Fruit fly (Drosophila melanogaster) whole organism, embryonic: ENCODE measurements around the gene RpL32.

Experiments
- Adf1 ChIP-seq: fragments of 200-800 bp; sonication (Bioruptor generic); IDR thresholded peaks from 2 replicates; pipeline ENCODE4 v1.3.6; 2022; ENCODE audit warnings: missing biosample characterization, missing genetic modification characterization
- Atf6 ChIP-seq: fragments of 200-800 bp; sonication (Bioruptor generic); IDR thresholded peaks from 2 replicates; pipeline ENCODE4 v1.3.6; 2022; ENCODE audit warnings: missing biosample characterization, missing genetic modification characterization
- BEAF-32 ChIP-seq: fragments of 200-800 bp; sonication (Bioruptor generic); optimal IDR thresholded peaks from 3 replicates; lab custom pipeline; 2017; ENCODE audit warnings: missing biosample characterization, missing genetic modification characterization, mild to moderate bottlenecking, moderate library complexity, missing genetic modification reagents
- CG10431 ChIP-seq: fragments of 200-800 bp; sonication (Bioruptor generic); optimal IDR thresholded peaks from 3 replicates; lab custom pipeline; 2018; ENCODE audit warnings: missing biosample characterization, mild to moderate bottlenecking, missing genetic modification characterization
- CG10543 ChIP-seq: fragments of 200-800 bp; sonication (Bioruptor generic); optimal IDR thresholded peaks from 3 replicates; lab custom pipeline; 2017; ENCODE audit warnings: missing biosample characterization, mild to moderate bottlenecking, missing genetic modification characterization, moderate library complexity
- CG10654 ChIP-seq: fragments of 200-800 bp; sonication (Bioruptor generic); optimal IDR thresholded peaks from 2 replicates; lab custom pipeline; 2016; ENCODE audit warnings: missing biosample characterization, missing genetic modification characterization
- CG12769 ChIP-seq: fragments of 200-800 bp; sonication (Bioruptor generic); optimal IDR thresholded peaks from 2 replicates; lab custom pipeline; 2019; ENCODE audit warnings: missing biosample characterization, mild to moderate bottlenecking, missing genetic modification characterization, moderate library complexity
- CG15073 ChIP-seq: fragments of 200-800 bp; sonication (Bioruptor generic); optimal IDR thresholded peaks from 2 replicates; lab custom pipeline; 2016; ENCODE audit warnings: missing biosample characterization, missing genetic modification characterization
- CG15479 ChIP-seq: fragments of 200-800 bp; sonication (Bioruptor generic); optimal IDR thresholded peaks from 3 replicates; lab custom pipeline; 2019; ENCODE audit warnings: missing biosample characterization, mild to moderate bottlenecking, missing genetic modification characterization, moderate library complexity
- CG32532 ChIP-seq: fragments of 200-800 bp; sonication (Bioruptor generic); IDR thresholded peaks from 2 replicates; pipeline ENCODE4 v1.3.6; 2022; ENCODE audit warnings: missing biosample characterization, missing genetic modification characterization
- CG4360 ChIP-seq: fragments of 200-800 bp; sonication (Bioruptor generic); IDR thresholded peaks from 2 replicates; pipeline ENCODE4 v1.3.6; 2022; ENCODE audit warnings: missing biosample characterization, missing genetic modification characterization
- CG7987 ChIP-seq: fragments of 200-800 bp; sonication (Bioruptor generic); optimal IDR thresholded peaks from 2 replicates; lab custom pipeline; 2018; ENCODE audit warnings: missing biosample characterization, mild to moderate bottlenecking, missing genetic modification characterization, moderate library complexity
- CG8290 ChIP-seq, 3 experiments: fragments of 200-800 bp; sonication (Bioruptor generic); optimal IDR thresholded peaks; 2 replicates each; lab custom pipeline; 2016 to 2019; ENCODE audit warnings: missing biosample characterization in 3 of 3, missing genetic modification characterization in 3 of 3, mild to moderate bottlenecking in 2 of 3, moderate library complexity in 1 of 3
- CG9932 ChIP-seq: fragments of 200-800 bp; sonication (Bioruptor generic); IDR thresholded peaks from 2 replicates; pipeline ENCODE4 v1.3.6; 2022; ENCODE audit warnings: missing biosample characterization, missing genetic modification characterization
- CTCF ChIP-seq: fragments of 200-800 bp; sonication (Bioruptor generic); optimal IDR thresholded peaks from 2 replicates; lab custom pipeline; 2017; ENCODE audit warnings: missing biosample characterization, mild to moderate bottlenecking, missing genetic modification characterization, moderate library complexity
- CkIIα-i1 ChIP-seq: fragments of 200-800 bp; sonication (Bioruptor generic); IDR thresholded peaks from 2 replicates; pipeline ENCODE4 v1.3.6; 2022; ENCODE audit warnings: missing biosample characterization, missing genetic modification characterization
- D19B ChIP-seq: fragments of 200-800 bp; sonication (Bioruptor generic); optimal IDR thresholded peaks from 2 replicates; lab custom pipeline; 2017; ENCODE audit warnings: missing biosample characterization, mild to moderate bottlenecking, missing genetic modification characterization
- Deaf1 ChIP-seq: fragments of 200-800 bp; optimal IDR thresholded peaks from 3 replicates; lab custom pipeline; 2019; ENCODE audit warnings: missing biosample characterization, mild to moderate bottlenecking, missing genetic modification characterization, moderate library complexity
- Dp ChIP-seq: fragments of 200-800 bp; sonication (Bioruptor generic); optimal IDR thresholded peaks from 2 replicates; lab custom pipeline; 2018; ENCODE audit warnings: missing biosample characterization, mild to moderate bottlenecking, missing genetic modification characterization, moderate library complexity
- Ets65A ChIP-seq: fragments of 200-800 bp; sonication (Bioruptor generic); peaks from one replicate; lab custom pipeline; 2016; ENCODE audit warnings: missing biosample characterization, missing genetic modification characterization
- Ets97D ChIP-seq: fragments of 200-800 bp; sonication (Bioruptor generic); optimal IDR thresholded peaks from 3 replicates; lab custom pipeline; 2016; ENCODE audit warnings: missing biosample characterization, missing genetic modification characterization
- Lim3 ChIP-seq: fragments of 200-800 bp; sonication (Bioruptor generic); IDR thresholded peaks from 2 replicates; pipeline ENCODE4 v1.3.6; 2022; ENCODE audit warnings: missing biosample characterization, missing genetic modification characterization
- NC2α ChIP-seq: fragments of 200-800 bp; sonication (Bioruptor generic); optimal IDR thresholded peaks from 2 replicates; lab custom pipeline; 2016; ENCODE audit warnings: missing biosample characterization, missing genetic modification characterization
- Scr ChIP-seq: fragments of 200-800 bp; sonication (Bioruptor generic); IDR thresholded peaks from 2 replicates; pipeline ENCODE4 v1.3.6; 2022; ENCODE audit warnings: missing biosample characterization, missing genetic modification characterization; ENCODE audit not compliant: partially characterized antibody
- amos ChIP-seq: fragments of 200-800 bp; sonication (Bioruptor generic); IDR thresholded peaks from 2 replicates; pipeline ENCODE4 v1.3.6; 2022; ENCODE audit warnings: missing biosample characterization, missing genetic modification characterization; ENCODE audit not compliant: partially characterized antibody
- bbx ChIP-seq: fragments of 200-800 bp; sonication (Bioruptor generic); IDR thresholded peaks from 2 replicates; pipeline ENCODE4 v1.3.6; 2022; ENCODE audit warnings: missing biosample characterization, missing genetic modification characterization; ENCODE audit not compliant: partially characterized antibody
- bowl ChIP-seq: fragments of 200-800 bp; sonication (Bioruptor generic); IDR thresholded peaks from 2 replicates; pipeline ENCODE4 v1.3.6; 2022; ENCODE audit warnings: missing biosample characterization, missing genetic modification characterization
- chinmo ChIP-seq: fragments of 200-800 bp; sonication (Bioruptor generic); IDR thresholded peaks from 4 replicates; pipeline ENCODE4 v1.3.6; 2022; ENCODE audit warnings: missing biosample characterization, missing genetic modification characterization; ENCODE audit not compliant: partially characterized antibody
- dysf ChIP-seq: fragments of 200-800 bp; sonication (Bioruptor generic); IDR thresholded peaks from 3 replicates; pipeline ENCODE4 v1.3.6; 2022; ENCODE audit warnings: missing biosample characterization, missing genetic modification characterization
- fd3F ChIP-seq: fragments of 200-800 bp; sonication (Bioruptor generic); optimal IDR thresholded peaks from 2 replicates; lab custom pipeline; 2018; ENCODE audit warnings: missing biosample characterization, mild to moderate bottlenecking, missing genetic modification characterization, moderate library complexity
- jumu ChIP-seq: fragments of 200-800 bp; sonication (Bioruptor generic); optimal IDR thresholded peaks from 3 replicates; lab custom pipeline; 2016; ENCODE audit warnings: missing biosample characterization, missing genetic modification characterization
- nerfin-2 ChIP-seq: fragments of 200-800 bp; sonication (Bioruptor generic); IDR thresholded peaks from 2 replicates; pipeline ENCODE4 v1.3.6; 2022; ENCODE audit warnings: missing biosample characterization, missing genetic modification characterization; ENCODE audit not compliant: partially characterized antibody
- row ChIP-seq: fragments of 200-800 bp; sonication (Bioruptor generic); IDR thresholded peaks from 3 replicates; pipeline ENCODE4 v1.3.6; 2022; ENCODE audit warnings: missing biosample characterization, missing genetic modification characterization
- sd ChIP-seq: fragments of 200-800 bp; sonication (Bioruptor generic); optimal IDR thresholded peaks from 3 replicates; lab custom pipeline; 2018; ENCODE audit warnings: missing biosample characterization, mild to moderate bottlenecking, missing genetic modification characterization, moderate library complexity
- sob ChIP-seq: fragments of 200-800 bp; sonication (Bioruptor generic); IDR thresholded peaks from 2 replicates; pipeline ENCODE4 v1.3.6; 2022; ENCODE audit warnings: missing biosample characterization, missing genetic modification characterization
- sr ChIP-seq: fragments of 200-800 bp; sonication (Bioruptor generic); IDR thresholded peaks from 3 replicates; pipeline ENCODE4 v1.3.6; 2022; ENCODE audit warnings: missing biosample characterization, missing genetic modification characterization
- tin ChIP-seq: fragments of 200-800 bp; sonication (Bioruptor generic); optimal IDR thresholded peaks from 3 replicates; lab custom pipeline; 2016; ENCODE audit warnings: missing biosample characterization, missing genetic modification characterization
- usp ChIP-seq: fragments of >200 bp; optimal IDR thresholded peaks from 2 replicates; lab custom pipeline; 2017; ENCODE audit warnings: missing biosample characterization, missing genetic modification characterization

Gene RpL32

dm6 chr3R:30052455-30053046 is 6.6 kb upstream of the RpL32 start, which contains the start of gene Jasper (continued):
- TF ChIP-seq Ets97D (peak; percentile 84), bowl (GFP tag; lab: Robert Waterston, UW) (no peak), CTCF (GFP tag; lab: Kevin White, UChicago) (peak; percentile 15), Atf6 (GFP tag; lab: Robert Waterston, UW) (no peak), tin (GFP tag; lab: Kevin White, UChicago) (no peak), amos (GFP tag; lab: Robert Waterston, UW) (peak; percentile 56; the same call in 1 of the 2 replicates), CG9932 (GFP tag; lab: Robert Waterston, UW) (peak; percentile 45; the same call in 1 of the 2 replicates), nerfin-2 (GFP tag; lab: Robert Waterston, UW) (no peak), jumu (peak; percentile 41), Lim3 (GFP tag; lab: Robert Waterston, UW) (no peak), NC2α (GFP tag; lab: Kevin White, UChicago) (no peak), BEAF-32 (GFP tag; lab: Kevin White, UChicago) (peak; percentile 62), CG10431 (no peak), Dp (peak; percentile 100), row (peak; percentile 42; the same call in 1 of the 3 replicates), sob (GFP tag; lab: Robert Waterston, UW) (peak; percentile 17; the same call in 1 of the 2 replicates), fd3F (GFP tag; lab: Kevin White, UChicago) (no peak), CG10654 (peak; percentile 18), CG15073 (GFP tag; lab: Kevin White, UChicago) (no peak), Adf1 (GFP tag; lab: Robert Waterston, UW) (peak; percentile 20; the same call in 1 of the 2 replicates)

- TF ChIP-seq chinmo (GFP tag; lab: Robert Waterston, UW) (0 out of 4 replicates have a peak, but pooled peaks have one; percentile 41), Ets65A (peak; percentile 70), CG4360 (GFP tag; lab: Robert Waterston, UW) (no peak), CG8290 (GFP tag; optimal IDR thresholded peaks at IDR 0.05; lab: Kevin White, UChicago) (no peak), CG8290 (tag; optimal IDR thresholded peaks at IDR 0.05; lab: Kevin White, UChicago) (peak in 1 of 2 experiments; percentile 4), CG10543 (GFP tag; lab: Kevin White, UChicago) (peak; percentile 1), D19B (GFP tag; lab: Kevin White, UChicago) (no peak), dysf (no peak), Deaf1 (peak; percentile 71), Atf6 (GFP tag; lab: Robert Waterston, UW) (peak; percentile 16; the same call in 1 of the 2 replicates), CG12769 (tag; lab: Kevin White, UChicago) (peak; percentile 43), sd (peak; percentile 88), usp (GFP tag; lab: Kevin White, UChicago) (no peak), sr (GFP tag; lab: Robert Waterston, UW) (peak; percentile 58; the same call in 2 of the 3 replicates), CkIIα-i1 (GFP tag; lab: Robert Waterston, UW) (no peak), bbx (peak; percentile 18; the same call in 1 of the 2 replicates), CG15479 (GFP tag; lab: Kevin White, UChicago) (no peak), Scr (GFP tag; lab: Robert Waterston, UW) (0 out of 2 replicates have a peak, but pooled peaks have one; percentile 5), CG7987 (GFP tag; lab: Kevin White, UChicago) (peak; percentile 12), CG32532 (0 out of 2 replicates have a peak, but pooled peaks have one; percentile 7)
Observed at dm6 chr3R:30051933-30052332, 6.0 kb upstream of the RpL32 start, which contains the start of gene CG15528. Gene CG15528, minus strand, starts transcription at chr3R:30052112.
